Worm (Caenorhabditis elegans) whole organism, L4 larva: ENCODE measurements around the gene Y116A8C.20.
A peak's percentile ranks its signal among the peaks of the same experiment; 100 is the strongest.
"Not testable (repeated sequence)": the region's sequence is repeated elsewhere in the genome, so short reads cannot be mapped to it uniquely, and the experiment has no call there.

ENCODE experiments used
- F37D6.2 ChIP-seq: sonication (generic microtip); optimal IDR thresholded peaks from 2 replicates; lab custom pipeline; 2016; ENCODE audit warnings: mild to moderate bottlenecking, missing genetic modification characterization, missing compliant biosample characterization
- T26A8.4 ChIP-seq: fragments of 200-800 bp; sonication (Bioruptor generic); IDR thresholded peaks from 2 replicates; pipeline ENCODE4 v1.3.6; 2022; ENCODE audit warnings: missing genetic modification characterization, missing compliant biosample characterization
- ZK546.5 ChIP-seq, 2 experiments: sonication (generic microtip); optimal IDR thresholded peaks; 2 replicates each; lab custom pipeline; 2017; ENCODE audit warnings: missing biosample characterization in 2 of 2, missing genetic modification characterization in 2 of 2
- aha-1 ChIP-seq: fragments of 150-350 bp; peaks from one replicate; lab custom pipeline; 2014; ENCODE audit warnings: missing biosample characterization, missing genetic modification characterization
- arid-1 ChIP-seq: fragments of 200-800 bp; sonication (Bioruptor generic); conservative IDR thresholded peaks from 2 replicates; pipeline ENCODE4 v1.3.6; 2022; ENCODE audit warnings: missing genetic modification reagents, missing genetic modification characterization, missing compliant biosample characterization
- ceh-44 ChIP-seq: fragments of 200-800 bp; sonication (Bioruptor generic); IDR thresholded peaks from 2 replicates; pipeline ENCODE4 v1.3.6; 2022; ENCODE audit warnings: missing genetic modification reagents, missing genetic modification characterization, missing compliant biosample characterization
- ceh-62 ChIP-seq: sonication (generic microtip); optimal IDR thresholded peaks from 2 replicates; lab custom pipeline; 2017; ENCODE audit warnings: missing biosample characterization, missing genetic modification characterization
- ctbp-1 ChIP-seq: fragments of 200-800 bp; sonication (Bioruptor generic); IDR thresholded peaks from 2 replicates; pipeline ENCODE4 v1.3.6; 2022; ENCODE audit warnings: missing genetic modification reagents, missing genetic modification characterization, missing compliant biosample characterization
- daf-16 ChIP-seq, 3 experiments: sonication (generic microtip); optimal IDR thresholded peaks; 2 replicates each; lab custom pipeline; 2016 to 2017; ENCODE audit warnings: missing genetic modification characterization in 3 of 3, missing genetic modification reagents in 3 of 3, mild to moderate bottlenecking in 2 of 3, missing compliant biosample characterization in 2 of 3, missing biosample characterization in 1 of 3, moderate library complexity in 1 of 3
- daf-19 ChIP-seq: fragments of 200-800 bp; sonication (Bioruptor generic); conservative IDR thresholded peaks from 2 replicates; pipeline ENCODE4 v1.3.6; 2022; ENCODE audit warnings: missing genetic modification characterization, missing compliant biosample characterization
- dpl-1 ChIP-seq: fragments of 150-350 bp; optimal IDR thresholded peaks from 2 replicates; lab custom pipeline; 2014; ENCODE audit warnings: missing biosample characterization, missing genetic modification reagents, missing genetic modification characterization
- dve-1 ChIP-seq: sonication (generic microtip); optimal IDR thresholded peaks from 2 replicates; lab custom pipeline; 2017; ENCODE audit warnings: antibody characterized with exemption, mild to moderate bottlenecking, missing genetic modification characterization, missing compliant biosample characterization; ENCODE audit not compliant: insufficient read depth
- egl-27 ChIP-seq: sonication (generic microtip); optimal IDR thresholded peaks from 3 replicates; lab custom pipeline; 2017; ENCODE audit warnings: missing biosample characterization, missing genetic modification reagents, missing genetic modification characterization
- fos-1 ChIP-seq: fragments of 150-350 bp; optimal IDR thresholded peaks from 2 replicates; lab custom pipeline; 2014; ENCODE audit warnings: missing biosample characterization, missing genetic modification characterization
- lin-13 ChIP-seq: fragments of 150-350 bp; optimal IDR thresholded peaks from 2 replicates; lab custom pipeline; 2014; ENCODE audit warnings: missing biosample characterization, missing genetic modification reagents, missing genetic modification characterization
- madf-5 ChIP-seq, 2 experiments: fragments of 200-800 bp; sonication (Bioruptor generic); IDR thresholded peaks; 2 replicates each; pipeline ENCODE4 v1.3.6; 2022; ENCODE audit warnings: missing compliant biosample characterization in 2 of 2, missing genetic modification characterization in 2 of 2
- mep-1 ChIP-seq: fragments of 150-350 bp; sonication (generic microtip); optimal IDR thresholded peaks from 3 replicates; lab custom pipeline; 2014; ENCODE audit warnings: missing biosample characterization, missing genetic modification characterization
- nhr-10 ChIP-seq: fragments of 150-350 bp; optimal IDR thresholded peaks from 2 replicates; lab custom pipeline; 2014; ENCODE audit warnings: missing biosample characterization, missing genetic modification characterization
- nhr-102 ChIP-seq: sonication (generic microtip); optimal IDR thresholded peaks from 2 replicates; lab custom pipeline; 2016; ENCODE audit warnings: mild to moderate bottlenecking, missing genetic modification characterization, moderate library complexity, missing compliant biosample characterization
- nhr-11 ChIP-seq: fragments of 150-350 bp; optimal IDR thresholded peaks from 2 replicates; lab custom pipeline; 2014; ENCODE audit warnings: missing biosample characterization, missing genetic modification characterization
- nhr-48 ChIP-seq: sonication (generic microtip); optimal IDR thresholded peaks from 2 replicates; lab custom pipeline; 2016; ENCODE audit warnings: mild to moderate bottlenecking, missing genetic modification characterization, missing compliant biosample characterization
- nhr-76 ChIP-seq: fragments of 150-350 bp; optimal IDR thresholded peaks from 2 replicates; lab custom pipeline; 2014; ENCODE audit warnings: missing biosample characterization, missing genetic modification characterization
- pqm-1 ChIP-seq: sonication (generic microtip); optimal IDR thresholded peaks from 2 replicates; lab custom pipeline; 2017; ENCODE audit warnings: missing biosample characterization, missing genetic modification characterization
- sdz-12 ChIP-seq: fragments of 200-800 bp; sonication (Bioruptor generic); optimal IDR thresholded peaks from 2 replicates; lab custom pipeline; 2018; ENCODE audit warnings: mild to moderate bottlenecking, missing genetic modification characterization, missing compliant biosample characterization
- set-16 ChIP-seq: fragments of 200-800 bp; sonication (Bioruptor generic); IDR thresholded peaks from 2 replicates; pipeline ENCODE4 v1.3.6; 2022; ENCODE audit warnings: missing genetic modification reagents, missing genetic modification characterization, missing compliant biosample characterization
- snpc-1.2 ChIP-seq: fragments of 200-800 bp; sonication (Bioruptor generic); IDR thresholded peaks from 2 replicates; pipeline ENCODE4 v1.3.6; 2022; ENCODE audit warnings: missing genetic modification reagents, missing genetic modification characterization, missing compliant biosample characterization
- unc-39 ChIP-seq: sonication (generic microtip); optimal IDR thresholded peaks from 2 replicates; lab custom pipeline; 2017; ENCODE audit warnings: missing biosample characterization, missing genetic modification characterization
- zfp-3 ChIP-seq: fragments of 200-800 bp; sonication (Bioruptor generic); conservative IDR thresholded peaks from 2 replicates; pipeline ENCODE4 v1.3.6; 2022; ENCODE audit warnings: missing genetic modification reagents, missing genetic modification characterization, missing compliant biosample characterization
- zip-2 ChIP-seq: fragments of 150-350 bp; optimal IDR thresholded peaks from 2 replicates; lab custom pipeline; 2014; ENCODE audit warnings: missing biosample characterization, missing genetic modification characterization

The Y116A8C.20 gene

DNA sequence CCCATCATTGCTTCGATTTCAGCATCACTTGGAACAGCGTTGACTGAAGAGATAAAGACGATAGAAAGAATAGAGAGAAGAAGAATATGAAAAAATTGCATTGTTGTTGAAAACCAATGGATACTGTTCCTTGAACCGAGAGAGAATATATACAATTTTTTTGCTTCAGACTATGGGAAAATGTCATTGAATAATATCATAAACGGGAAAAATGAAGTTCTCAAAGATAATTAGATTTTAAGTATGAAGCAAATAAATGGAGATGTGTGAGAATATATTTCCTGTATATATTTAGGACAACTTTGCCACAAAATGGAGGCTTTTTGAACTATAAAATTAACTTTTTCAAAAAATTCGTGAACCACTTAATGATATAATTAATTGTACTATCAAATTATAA lies 17.3 kb downstream of the Y116A8C.20 start, which contains the start of gene Y116A8C.44:
Y116A8C.44 (minus strand) TSS at position 101 of the 400 bp plus-strand sequence.
- TF ChIP-seq zfp-3 (GFP tag; lab: Robert Waterston, UW), result no peak
- no peak for TF ChIP-seq set-16 (GFP tag; lab: Robert Waterston, UW)
- TF ChIP-seq fos-1 (tag; lab: Kevin White, UChicago), result no peak
- TF ChIP-seq daf-16 (GFP tag; optimal IDR thresholded peaks at IDR 0.05; lab: Kevin White, UChicago), result no peak
- TF ChIP-seq daf-16 (tag; optimal IDR thresholded peaks at IDR 0.05; lab: Kevin White, UChicago), result no peak
- TF ChIP-seq, all 104 proteins: peak for 0

- peak; percentile 91 for TF ChIP-seq snpc-1.2 (GFP tag; lab: Robert Waterston, UW)
These were observed 17.9 kb downstream of the Y116A8C.20 start for ce11 chrIV:17058489-17059121.

ce11 chrIV:17063700-17064099 lies 23.0 kb downstream of the Y116A8C.20 start, which contains the start of gene Y116A8C.467:
TSS of gene Y116A8C.467 (minus strand) at chrIV:17063800.
- not testable (repeated sequence) for TF ChIP-seq dve-1; madf-5 (GFP tag; IDR thresholded peaks at IDR 0.05; lab: Robert Waterston, UW); daf-16 (GFP tag; optimal IDR thresholded peaks at IDR 0.05; lab: Kevin White, UChicago); daf-16 (tag; optimal IDR thresholded peaks at IDR 0.05; lab: Kevin White, UChicago)

DNA sequence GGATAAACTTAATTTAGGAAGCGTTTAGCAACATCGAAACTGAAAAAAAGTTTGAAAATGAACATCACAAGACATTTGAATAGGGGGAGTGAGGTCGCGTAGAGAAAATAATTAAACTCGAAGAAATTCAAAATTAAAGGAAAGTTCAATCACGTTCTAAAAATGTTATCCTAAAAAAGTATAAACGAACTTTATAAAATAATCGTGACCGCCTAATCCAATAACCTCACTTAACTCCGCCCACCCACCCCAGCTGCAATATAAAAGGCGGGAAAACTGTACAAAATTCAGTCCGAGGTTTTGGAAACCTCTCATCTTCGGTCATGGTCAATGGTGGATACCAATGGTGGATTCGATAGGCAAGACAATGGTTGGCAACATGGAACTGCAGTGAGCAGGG lies 24.2 kb downstream of the Y116A8C.20 start, which contains the start of gene Y116A8C.465:
Y116A8C.465 (plus strand) TSS at position 301 of the 400 bp plus-strand sequence.
- TF ChIP-seq zfp-3 (GFP tag; lab: Robert Waterston, UW); egl-27; arid-1 (GFP tag; lab: Robert Waterston, UW): not testable (repeated sequence)

DNA sequence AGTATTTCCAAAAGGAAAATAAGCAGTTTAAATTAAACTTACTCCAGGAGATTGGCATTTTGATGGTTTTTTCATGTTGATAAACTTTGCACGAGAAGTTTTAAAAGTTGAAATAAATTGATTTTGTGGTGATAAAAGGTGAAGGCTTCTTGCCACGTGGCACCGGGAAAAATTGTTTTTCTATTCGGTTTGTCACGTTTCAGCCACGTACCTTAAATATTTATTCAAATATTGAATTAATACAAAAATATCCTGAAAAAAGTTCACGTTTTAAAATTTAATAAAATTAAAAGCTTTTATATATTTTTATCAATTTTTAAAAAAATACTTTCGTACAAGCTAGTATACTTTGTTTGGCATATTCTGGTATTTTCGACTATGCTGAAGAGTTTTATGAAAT lies 30.1 kb downstream of the Y116A8C.20 start, which contains the start of gene Y116A8C.24:
Y116A8C.24 (minus strand) TSS at position 101 of the 400 bp plus-strand sequence.
- TF ChIP-seq dpl-1 (GFP tag; lab: Kevin White, UChicago); daf-19 (GFP tag; lab: Robert Waterston, UW); nhr-48 (tag; lab: Kevin White, UChicago): not testable (repeated sequence)

ce11 chrIV:17078649-17079048 lies 37.9 kb downstream of the Y116A8C.20 start, which contains the start of gene Y116A8C.25:
TSS of gene Y116A8C.25 (minus strand) at chrIV:17078749.
- TF ChIP-seq ceh-62 (no peak), pqm-1 (no peak), dve-1 (no peak), aha-1 (tag; lab: Kevin White, UChicago) (no peak), zip-2 (tag; lab: Kevin White, UChicago) (no peak), unc-39 (tag; lab: Kevin White, UChicago) (no peak), nhr-102 (no peak), nhr-76 (tag; lab: Kevin White, UChicago) (no peak), mep-1 (no peak), F37D6.2 (tag; lab: Kevin White, UChicago) (no peak), ZK546.5 (tag; optimal IDR thresholded peaks at IDR 0.05; lab: Kevin White, UChicago) (no peak), nhr-11 (tag; lab: Kevin White, UChicago) (no peak), fos-1 (tag; lab: Kevin White, UChicago) (no peak), lin-13 (no peak), ceh-44 (no peak), nhr-10 (tag; lab: Kevin White, UChicago) (no peak), egl-27 (no peak), ctbp-1 (GFP tag; lab: Robert Waterston, UW) (no peak), sdz-12 (GFP tag; lab: Kevin White, UChicago) (no peak), T26A8.4 (no peak)
